Fruit fly (Drosophila melanogaster): ENCODE data around the gene BG642312.

- TF ChIP-seq CG4424 (GFP tag; optimal IDR thresholded peaks at IDR 0.05), result peak; percentile 94
- TF ChIP-seq CG12744 (GFP tag; optimal IDR thresholded peaks at IDR 0.05), result peak; percentile 83
- peak; percentile 80 for TF ChIP-seq CG11696 (GFP tag; IDR thresholded peaks at IDR 0.05)
- TF ChIP-seq Abd-B (GFP tag; optimal IDR thresholded peaks at IDR 0.05), result peak; percentile 94
- peak; percentile 96 for TF ChIP-seq Hmr (GFP tag; optimal IDR thresholded peaks at IDR 0.05)
Measured at dm6 chr3L:6262644-6263404, 29.6 kb upstream of the BG642312 start, which contains the start of gene Ldh.
